Fruit fly (Drosophila melanogaster) whole organism, wandering third instar larva: ENCODE data around the gene LManIV.

ENCODE experiments used
- Abd-B ChIP-seq: fragments of >200 bp; optimal IDR thresholded peaks from 2 replicates; lab custom pipeline; 2017; ENCODE audit warnings: missing biosample characterization, missing genetic modification characterization
- CG32264 ChIP-seq: fragments of 200-800 bp; sonication (Bioruptor generic); optimal IDR thresholded peaks from 2 replicates; lab custom pipeline; 2016; ENCODE audit warnings: missing biosample characterization, missing genetic modification characterization
- CG9705 ChIP-seq: fragments of 200-800 bp; sonication (Bioruptor generic); optimal IDR thresholded peaks from 2 replicates; lab custom pipeline; 2018; ENCODE audit warnings: missing biosample characterization, mild to moderate bottlenecking, missing genetic modification characterization
- CrebA ChIP-seq: fragments of 200-800 bp; sonication (Bioruptor generic); optimal IDR thresholded peaks from 2 replicates; lab custom pipeline; 2016; ENCODE audit warnings: missing biosample characterization, mild to moderate bottlenecking, missing genetic modification characterization, borderline replicate concordance
- Dfd ChIP-seq: fragments of >200 bp; optimal IDR thresholded peaks from 2 replicates; lab custom pipeline; 2017; ENCODE audit warnings: missing biosample characterization, missing genetic modification characterization
- Dif ChIP-seq: fragments of 200-275, 200-300 bp; sonication (Bioruptor generic); optimal IDR thresholded peaks from 2 replicates; lab custom pipeline; 2018; ENCODE audit warnings: missing biosample characterization, missing genetic modification characterization; ENCODE audit not compliant: partially characterized antibody
- GATAd ChIP-seq: sonication (Bioruptor generic); optimal IDR thresholded peaks from 2 replicates; lab custom pipeline; 2016; ENCODE audit warnings: missing biosample characterization, missing genetic modification characterization
- HLH106 ChIP-seq: fragments of 200-800 bp; optimal IDR thresholded peaks from 3 replicates; lab custom pipeline; 2019; ENCODE audit warnings: missing biosample characterization, mild to moderate bottlenecking, missing genetic modification characterization, moderate library complexity
- Hnf4 ChIP-seq: fragments of 200-800 bp; sonication (Bioruptor generic); optimal IDR thresholded peaks from 2 replicates; lab custom pipeline; 2016; ENCODE audit warnings: missing biosample characterization, mild to moderate bottlenecking, missing genetic modification characterization
- Hr78 ChIP-seq: fragments of >200 bp; optimal IDR thresholded peaks from 2 replicates; lab custom pipeline; 2017; ENCODE audit warnings: missing biosample characterization, missing genetic modification characterization
- Hr83 ChIP-seq: fragments of 200-300 bp; sonication (Bioruptor generic); optimal IDR thresholded peaks from 2 replicates; lab custom pipeline; 2016; ENCODE audit warnings: missing biosample characterization, mild to moderate bottlenecking, missing genetic modification characterization, moderate library complexity; ENCODE audit not compliant: poor library complexity, severe bottlenecking
- Jra ChIP-seq: sonication (Bioruptor generic); optimal IDR thresholded peaks from 2 replicates; lab custom pipeline; 2016; ENCODE audit warnings: missing biosample characterization, missing genetic modification characterization
- Mio ChIP-seq: sonication (Bioruptor generic); optimal IDR thresholded peaks from 2 replicates; lab custom pipeline; 2016; ENCODE audit warnings: missing biosample characterization, missing genetic modification characterization
- Myc ChIP-seq: fragments of >200 bp; optimal IDR thresholded peaks from 2 replicates; lab custom pipeline; 2017
- N ChIP-seq: fragments of >200 bp; optimal IDR thresholded peaks from 2 replicates; lab custom pipeline; 2018; ENCODE audit warnings: missing biosample characterization, missing external identifiers, missing genetic modification characterization
- OdsH ChIP-seq: fragments of 200-800 bp; sonication (Bioruptor generic); optimal IDR thresholded peaks from 2 replicates; lab custom pipeline; 2016; ENCODE audit warnings: missing biosample characterization, mild to moderate bottlenecking, missing genetic modification characterization
- Rel ChIP-seq, 2 experiments: fragments of 200-800 bp; sonication (Bioruptor generic) in 1 of 2; optimal IDR thresholded peaks; 2 replicates in 1 of 2; 3 replicates in 1 of 2; lab custom pipeline; 2016 to 2019; ENCODE audit warnings: mild to moderate bottlenecking in 2 of 2, missing biosample characterization in 2 of 2, missing genetic modification characterization in 2 of 2, moderate library complexity in 1 of 2
- Sp1 ChIP-seq: fragments of 200-800 bp; sonication (Bioruptor generic); optimal IDR thresholded peaks from 3 replicates; lab custom pipeline; 2019; ENCODE audit warnings: missing biosample characterization, mild to moderate bottlenecking, missing genetic modification characterization, moderate library complexity
- Vsx2 ChIP-seq: fragments of 200-300, 225-300 bp; sonication (Bioruptor generic); optimal IDR thresholded peaks from 2 replicates; lab custom pipeline; 2018; ENCODE audit warnings: missing biosample characterization, missing genetic modification characterization; ENCODE audit not compliant: partially characterized antibody
- br ChIP-seq: fragments of 200-800 bp; sonication (Bioruptor generic); optimal IDR thresholded peaks from 2 replicates; lab custom pipeline; 2016; ENCODE audit warnings: missing biosample characterization, missing genetic modification characterization
- brk ChIP-seq: fragments of 200-800 bp; sonication (Bioruptor generic); optimal IDR thresholded peaks from 2 replicates; lab custom pipeline; 2016; ENCODE audit warnings: missing biosample characterization, mild to moderate bottlenecking, missing genetic modification characterization
- dl ChIP-seq, 2 experiments: fragments of 175-275, 200-275 bp in 1 of 2; fragments of 200-275 bp in 1 of 2; sonication (Bioruptor generic); optimal IDR thresholded peaks; lab custom pipeline; 2018; ENCODE audit warnings: mild to moderate bottlenecking in 2 of 2, missing biosample characterization in 2 of 2, missing genetic modification characterization in 2 of 2, moderate library complexity in 2 of 2; ENCODE audit not compliant: partially characterized antibody in 2 of 2, insufficient read depth in 1 of 2
- dmrt93B ChIP-seq: fragments of 200-800 bp; sonication (Bioruptor generic); optimal IDR thresholded peaks from 2 replicates; lab custom pipeline; 2018; ENCODE audit warnings: missing biosample characterization, mild to moderate bottlenecking, missing genetic modification characterization
- dsf ChIP-seq: sonication (Bioruptor generic); optimal IDR thresholded peaks from 2 replicates; lab custom pipeline; 2016; ENCODE audit warnings: missing biosample characterization, missing genetic modification characterization, borderline replicate concordance
- ey ChIP-seq: fragments of 200-800 bp; sonication (Bioruptor generic); optimal IDR thresholded peaks from 2 replicates; lab custom pipeline; 2016; ENCODE audit warnings: missing biosample characterization, missing genetic modification characterization
- foxo ChIP-seq, 2 experiments: fragments of 200-800 bp; sonication (Bioruptor generic); optimal IDR thresholded peaks; 2 replicates in 1 of 2; 3 replicates in 1 of 2; lab custom pipeline; 2016 to 2017; ENCODE audit warnings: missing biosample characterization in 2 of 2, missing genetic modification characterization in 2 of 2
- fru ChIP-seq: fragments of 200-800 bp; sonication (Bioruptor generic); optimal IDR thresholded peaks from 3 replicates; lab custom pipeline; 2016; ENCODE audit warnings: missing biosample characterization, mild to moderate bottlenecking, missing genetic modification characterization
- h ChIP-seq: fragments of 200-800 bp; sonication (Bioruptor generic); optimal IDR thresholded peaks from 3 replicates; lab custom pipeline; 2016; ENCODE audit warnings: missing biosample characterization, mild to moderate bottlenecking, missing genetic modification characterization
- jim ChIP-seq: fragments of 175-275, 200-325 bp; sonication (Bioruptor generic); optimal IDR thresholded peaks from 2 replicates; lab custom pipeline; 2016; ENCODE audit warnings: missing biosample characterization, mild to moderate bottlenecking, missing genetic modification characterization
- lola ChIP-seq: fragments of >200 bp; optimal IDR thresholded peaks from 2 replicates; lab custom pipeline; 2017; ENCODE audit warnings: missing biosample characterization, missing genetic modification characterization
- pan ChIP-seq: fragments of >200 bp; optimal IDR thresholded peaks from 2 replicates; lab custom pipeline; 2017
- psq ChIP-seq: fragments of 200-800 bp; sonication (Bioruptor generic); optimal IDR thresholded peaks from 3 replicates; lab custom pipeline; 2017; ENCODE audit warnings: missing biosample characterization, mild to moderate bottlenecking, missing genetic modification characterization, moderate library complexity
- rgr ChIP-seq: fragments of 200-800 bp; sonication (Bioruptor generic); optimal IDR thresholded peaks from 3 replicates; lab custom pipeline; 2016; ENCODE audit warnings: missing biosample characterization, mild to moderate bottlenecking, missing genetic modification characterization
- sage ChIP-seq: fragments of 200-800 bp; sonication (Bioruptor generic); optimal IDR thresholded peaks from 2 replicates; lab custom pipeline; 2016; ENCODE audit warnings: missing biosample characterization, mild to moderate bottlenecking, missing genetic modification characterization
- sv ChIP-seq: fragments of 200-800 bp; sonication (Bioruptor generic); optimal IDR thresholded peaks from 3 replicates; lab custom pipeline; 2016; ENCODE audit warnings: missing biosample characterization, missing genetic modification characterization
- tai ChIP-seq: sonication (Bioruptor generic); optimal IDR thresholded peaks from 2 replicates; lab custom pipeline; 2016; ENCODE audit warnings: missing biosample characterization, missing genetic modification characterization
- usp ChIP-seq: fragments of >200 bp; optimal IDR thresholded peaks from 2 replicates; lab custom pipeline; 2017; ENCODE audit warnings: missing biosample characterization, missing genetic modification characterization
- woc ChIP-seq: sonication (Bioruptor generic); optimal IDR thresholded peaks from 2 replicates; lab custom pipeline; 2016; ENCODE audit warnings: missing biosample characterization, mild to moderate bottlenecking, missing genetic modification characterization

Gene LManIV

DNA sequence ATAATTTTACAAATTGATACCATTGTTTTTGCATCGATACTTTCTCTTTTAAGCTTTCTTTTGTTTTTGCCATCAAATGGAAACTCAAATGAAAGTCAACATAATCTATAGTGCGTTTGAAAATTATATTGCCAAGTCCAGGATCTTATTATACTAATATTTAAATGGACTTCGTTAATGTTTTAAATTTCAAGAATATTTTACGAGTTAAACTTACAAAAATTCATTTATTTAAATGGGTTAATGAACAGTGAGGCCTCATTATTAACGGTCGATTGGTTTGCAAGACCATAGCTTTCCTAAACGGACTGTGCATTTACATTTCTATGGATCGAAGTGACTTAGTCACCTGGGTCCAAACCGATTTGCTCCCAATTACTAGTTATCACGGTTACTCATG lies 35.8 kb downstream of the LManIV start:
- TF ChIP-seq Hnf4 (peak; percentile 23), Hr78 (GFP tag; lab: Kevin White, UChicago) (no peak)

DNA sequence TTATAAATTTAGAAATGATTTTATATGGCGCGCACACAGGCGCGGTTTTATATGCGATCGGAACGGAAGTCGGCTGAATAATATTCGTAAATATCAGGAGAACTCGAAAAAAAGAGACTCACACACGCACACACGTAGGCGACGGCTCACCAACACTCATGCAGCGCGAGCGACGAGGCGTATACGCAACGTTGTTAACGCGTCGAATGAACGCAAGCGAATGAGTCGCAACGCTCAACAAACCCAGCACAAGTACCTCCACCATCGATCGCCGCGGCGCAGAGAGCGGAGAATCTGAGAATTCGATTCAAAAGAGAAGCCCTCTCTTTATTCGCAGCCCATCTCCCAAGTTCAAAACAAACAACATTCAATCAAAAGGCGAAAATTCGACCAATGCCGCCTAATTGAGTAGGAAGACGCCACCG lies 36.6 kb downstream of the LManIV start:
- TF ChIP-seq Myc (lab: Kevin White, UChicago) (no peak), Jra (GFP tag; lab: Kevin White, UChicago) (peak; percentile 85), foxo (GFP tag; optimal IDR thresholded peaks at IDR 0.05; lab: Kevin White, UChicago) (peak in 1 of 2 experiments; percentile 38), CG9705 (GFP tag; lab: Kevin White, UChicago) (no peak), Dif (GFP tag; lab: Kevin White, UChicago) (peak; percentile 94), h (GFP tag; lab: Kevin White, UChicago) (peak; percentile 79), br (GFP tag; lab: Kevin White, UChicago) (peak; percentile 67), Hr78 (GFP tag; lab: Kevin White, UChicago) (no peak), rgr (GFP tag; lab: Kevin White, UChicago) (peak; percentile 74), sage (GFP tag; lab: Kevin White, UChicago) (no peak), sv (GFP tag; lab: Kevin White, UChicago) (no peak), Hr83 (GFP tag; lab: Kevin White, UChicago) (peak; percentile 91), dmrt93B (GFP tag; lab: Kevin White, UChicago) (no peak), Dfd (GFP tag; lab: Kevin White, UChicago) (no peak), dl (GFP tag; optimal IDR thresholded peaks at IDR 0.05; lab: Kevin White, UChicago; ENCODE audit: insufficient read depth in 1 of 2, partially characterized antibody in 2 of 2) (peak; percentile 83 to 89), usp (GFP tag; lab: Kevin White, UChicago) (no peak), CG32264 (GFP tag; lab: Kevin White, UChicago) (no peak), jim (GFP tag; lab: Kevin White, UChicago) (no peak), Rel (GFP tag; optimal IDR thresholded peaks at IDR 0.05; lab: Kevin White, UChicago) (peak; percentile 66), Rel (tag; optimal IDR thresholded peaks at IDR 0.05; lab: Kevin White, UChicago) (peak; percentile 69), pan (lab: Kevin White, UChicago) (no peak), Sp1 (GFP tag; lab: Kevin White, UChicago) (peak; percentile 66), Hnf4 (peak; percentile 85), OdsH (peak; percentile 56), dsf (GFP tag; lab: Kevin White, UChicago) (no peak), tai (no peak), HLH106 (tag; lab: Kevin White, UChicago) (peak; percentile 43), GATAd (GFP tag; lab: Kevin White, UChicago) (no peak), N (GFP tag; lab: Kevin White, UChicago) (no peak), lola (no peak), fru (GFP tag; lab: Kevin White, UChicago) (peak; percentile 62), Abd-B (GFP tag; lab: Kevin White, UChicago) (no peak), Vsx2 (GFP tag; lab: Kevin White, UChicago) (peak; percentile 82), Mio (no peak), psq (GFP tag; lab: Kevin White, UChicago) (peak; percentile 12), woc (GFP tag; lab: Kevin White, UChicago) (peak; percentile 17), brk (GFP tag; lab: Kevin White, UChicago) (no peak), CrebA (GFP tag; lab: Kevin White, UChicago) (peak; percentile 22), ey (GFP tag; lab: Kevin White, UChicago) (no peak)

DNA sequence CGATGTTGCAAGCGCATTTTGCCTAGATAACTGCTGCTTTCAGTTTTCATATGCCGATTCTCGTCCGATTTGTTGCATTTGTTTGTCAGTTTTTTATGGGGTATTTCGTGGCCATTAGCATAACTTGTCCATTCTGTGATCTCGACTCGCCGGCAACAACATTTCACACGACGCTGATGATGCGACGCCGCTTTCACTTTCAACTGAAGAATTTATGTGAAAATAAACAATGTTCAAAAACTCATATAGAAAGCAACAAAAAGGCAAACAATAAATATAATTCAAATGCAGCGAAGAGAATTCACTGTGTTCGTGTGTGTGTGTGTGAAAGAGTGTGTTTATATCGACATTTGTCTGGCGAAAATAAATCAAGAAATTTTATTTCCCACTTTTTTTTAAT lies 37.1 kb downstream of the LManIV start:
- TF ChIP-seq CG32264 (GFP tag; lab: Kevin White, UChicago) (no peak), Myc (lab: Kevin White, UChicago) (no peak), rgr (GFP tag; lab: Kevin White, UChicago) (no peak), Sp1 (GFP tag; lab: Kevin White, UChicago) (no peak), dsf (GFP tag; lab: Kevin White, UChicago) (no peak), Vsx2 (GFP tag; lab: Kevin White, UChicago) (no peak)
